Fruit fly (Drosophila melanogaster): Measurements from ENCODE around the gene cv.

cv gene

DNA sequence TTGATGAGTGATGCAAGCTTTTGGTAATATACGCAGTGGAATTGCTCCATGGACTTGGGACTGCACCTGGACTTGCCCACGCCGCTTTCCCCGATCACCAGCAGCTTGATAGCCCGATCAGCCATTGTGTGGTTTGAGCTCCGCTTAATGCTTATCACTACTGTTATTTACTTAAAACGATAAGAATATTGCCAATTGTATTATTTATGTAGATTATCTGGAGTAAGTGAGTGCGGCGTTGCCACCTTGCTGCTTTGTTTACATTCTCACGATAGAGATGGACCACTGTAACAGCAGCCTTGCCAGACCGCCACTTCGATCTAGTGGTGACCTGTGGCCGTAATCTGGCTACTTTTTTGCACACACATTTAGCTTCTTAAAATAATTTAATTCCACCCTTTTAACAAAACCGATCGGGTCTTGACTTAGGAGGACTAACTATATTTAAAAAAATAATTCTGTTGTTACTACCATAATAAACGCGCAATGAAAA, 18.2 kb upstream of the cv start, which contains the start of gene Rab18 (continued):
- TF ChIP-seq sim (GFP tag; IDR thresholded peaks at IDR 0.05) (no peak), sr (GFP tag; IDR thresholded peaks at IDR 0.05) (no peak), zfh1 (GFP tag; IDR thresholded peaks at IDR 0.05) (peak; percentile 52; the same call in 1 of the 3 replicates), psq (GFP tag; optimal IDR thresholded peaks at IDR 0.05) (no peak), z (GFP tag; IDR thresholded peaks at IDR 0.05) (no peak), chif (GFP tag; optimal IDR thresholded peaks at IDR 0.05) (peak in 1 of 2 experiments; percentile 26), gfzf (GFP tag; optimal IDR thresholded peaks at IDR 0.05) (no peak), pnt (GFP tag; optimal IDR thresholded peaks at IDR 0.05) (peak; percentile 49), cas (GFP tag; IDR thresholded peaks at IDR 0.05) (0 out of 2 replicates have a peak, but pooled peaks have one; percentile 26), CG6765 (GFP tag; optimal IDR thresholded peaks at IDR 0.05) (no peak), CG11695 (GFP tag; IDR thresholded peaks at IDR 0.05) (no peak), cad (GFP tag; optimal IDR thresholded peaks at IDR 0.05) (no peak), caup (GFP tag; optimal IDR thresholded peaks at IDR 0.05; ENCODE audit: severe bottlenecking) (no peak), CG12942 (GFP tag; optimal IDR thresholded peaks at IDR 0.05) (peak; percentile 1), pan (optimal IDR thresholded peaks at IDR 0.05) (no peak), pan (GFP tag; optimal IDR thresholded peaks at IDR 0.05 in 1 of 2, IDR thresholded peaks at IDR 0.05 in 1 of 2) (peak in 1 of 2 experiments; percentile 53), vnd (GFP tag; IDR thresholded peaks at IDR 0.05; ENCODE audit: partially characterized antibody) (peak; percentile 35; the same call in 1 of the 3 replicates), Neu2 (GFP tag; optimal IDR thresholded peaks at IDR 0.05; ENCODE audit: borderline replicate concordance) (no peak), mld (GFP tag; IDR thresholded peaks at IDR 0.05; ENCODE audit: partially characterized antibody) (no peak), CG4617 (GFP tag; optimal IDR thresholded peaks at IDR 0.05; ENCODE audit: borderline replicate concordance) (peak; percentile 3), run (tag; optimal IDR thresholded peaks at IDR 0.05) (no peak), CG16779 (GFP tag; IDR thresholded peaks at IDR 0.05) (no peak), sna (GFP tag; IDR thresholded peaks at IDR 0.05; ENCODE audit: partially characterized antibody) (no peak), mam (GFP tag; optimal IDR thresholded peaks at IDR 0.05) (peak; percentile 65), CG10654 (GFP tag; optimal IDR thresholded peaks at IDR 0.05) (peak; percentile 18), lab (GFP tag; optimal IDR thresholded peaks at IDR 0.05) (peak; percentile 22), CG30403 (GFP tag; optimal IDR thresholded peaks at IDR 0.05) (peak; percentile 27), HLH4C (GFP tag; IDR thresholded peaks at IDR 0.05; ENCODE audit: partially characterized antibody) (peak; percentile 35; the same call in 1 of the 3 replicates), Bgb (GFP tag; IDR thresholded peaks at IDR 0.05; ENCODE audit: partially characterized antibody) (peak; percentile 60; the same call in 1 of the 2 replicates), slou (GFP tag; optimal IDR thresholded peaks at IDR 0.05) (no peak), CG13775 (GFP tag; optimal IDR thresholded peaks at IDR 0.05) (no peak), CG2129 (GFP tag; IDR thresholded peaks at IDR 0.05; ENCODE audit: partially characterized antibody) (no peak), H15 (GFP tag; IDR thresholded peaks at IDR 0.05) (no peak), ewg (GFP tag; optimal IDR thresholded peaks at IDR 0.05) (no peak), CG4282 (GFP tag; optimal IDR thresholded peaks at IDR 0.05) (no peak), Dp (GFP tag; optimal IDR thresholded peaks at IDR 0.05) (no peak), dpn (GFP tag; optimal IDR thresholded peaks at IDR 0.05) (peak; percentile 3 to 35), btn (GFP tag; optimal IDR thresholded peaks at IDR 0.05) (no peak), NFAT (GFP tag; IDR thresholded peaks at IDR 0.05) (peak; percentile 72), CG11456 (GFP tag; IDR thresholded peaks at IDR 0.05) (peak; percentile 75; the same call in 2 of the 3 replicates), CG12104 (GFP tag; optimal IDR thresholded peaks at IDR 0.05) (no peak), slp2 (GFP tag; optimal IDR thresholded peaks at IDR 0.05) (peak; percentile 52), CHES-1-like (GFP tag; optimal IDR thresholded peaks at IDR 0.05) (peak; percentile 37), br (optimal IDR thresholded peaks at IDR 0.05) (no peak), nmo (GFP tag; optimal IDR thresholded peaks at IDR 0.05) (no peak), CG18599 (GFP tag; optimal IDR thresholded peaks at IDR 0.05) (no peak), CG11093 (GFP tag; IDR thresholded peaks at IDR 0.05) (peak; percentile 14; the same call in 1 of the 3 replicates), C15 (GFP tag; IDR thresholded peaks at IDR 0.05) (no peak), CG16813 (GFP tag; IDR thresholded peaks at IDR 0.05; ENCODE audit: partially characterized antibody) (peak; percentile 65), pita (GFP tag; optimal IDR thresholded peaks at IDR 0.05) (no peak)
